Worm (Caenorhabditis elegans): ENCODE data around the gene fbxc-43.

fbxc-43 gene

ce11 chrII:4222469-4222868, 13.3 kb downstream of the fbxc-43 start:
- no peak for TF ChIP-seq unc-39 (tag; optimal IDR thresholded peaks at IDR 0.05)

DNA sequence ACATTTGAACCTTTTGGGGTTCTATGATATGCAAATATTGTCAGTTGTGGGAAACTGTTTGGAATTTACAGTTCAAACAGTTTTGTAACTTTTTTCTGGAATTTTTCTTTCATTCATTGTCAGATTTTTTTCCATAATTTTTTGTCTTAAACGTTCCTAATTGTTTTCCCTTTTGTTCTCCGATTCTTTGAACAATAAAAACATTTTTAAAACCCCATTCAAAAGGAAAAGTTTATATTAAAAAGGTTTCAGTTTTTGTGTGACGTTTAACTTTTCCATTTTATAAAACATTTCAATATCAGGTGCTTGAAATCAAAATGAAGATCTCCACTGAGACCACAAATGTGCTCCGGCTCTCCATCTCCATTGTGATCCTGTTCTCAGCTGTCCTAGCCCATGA, 16.7 kb downstream of the fbxc-43 start, which contains the start of gene F31D5.1:
F31D5.1 (plus strand) TSS at position 301 of the 400 bp plus-strand sequence.
- no peak for TF ChIP-seq unc-55 (GFP tag; optimal IDR thresholded peaks at IDR 0.05)
- no peak for TF ChIP-seq snpc-4 (tag; optimal IDR thresholded peaks at IDR 0.05)
- no peak for TF ChIP-seq alr-1 (tag; optimal IDR thresholded peaks at IDR 0.05)
- TF ChIP-seq nhr-237 (tag; optimal IDR thresholded peaks at IDR 0.05) = no peak
- no peak for TF ChIP-seq skn-1 (tag; optimal IDR thresholded peaks at IDR 0.05)
- TF ChIP-seq lin-11 (tag; optimal IDR thresholded peaks at IDR 0.05) = no peak
- TF ChIP-seq R02D3.7 (tag; optimal IDR thresholded peaks at IDR 0.05) = no peak
- TF ChIP-seq ztf-11 (tag; optimal IDR thresholded peaks at IDR 0.05) = no peak
- TF ChIP-seq blmp-1 (tag; optimal IDR thresholded peaks at IDR 0.05; ENCODE audit: insufficient read depth) = no peak
- no peak for TF ChIP-seq nhr-77 (tag; optimal IDR thresholded peaks at IDR 0.05)
- no peak for TF ChIP-seq mdl-1 (tag; optimal IDR thresholded peaks at IDR 0.05)

DNA sequence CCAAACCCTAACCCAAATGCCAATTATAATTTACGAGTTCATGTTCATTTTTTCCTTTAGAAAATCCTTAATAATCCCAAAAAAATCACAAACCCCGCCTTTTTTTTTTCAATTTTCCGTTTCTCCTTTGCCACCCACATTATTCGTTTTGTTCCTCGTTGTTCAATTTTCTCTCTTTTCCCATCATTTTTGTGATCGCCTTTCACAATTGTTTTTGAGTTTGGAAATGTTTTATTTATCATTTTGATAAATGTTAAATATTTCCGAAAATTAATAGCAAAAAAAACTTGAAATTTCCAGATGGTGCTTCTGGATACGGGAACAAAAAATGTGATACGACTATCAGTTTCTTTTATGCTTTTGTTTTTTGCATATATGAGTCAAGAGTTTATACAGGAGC, 20.5 kb downstream of the fbxc-43 start, which contains the start of gene F31D5.2:
F31D5.2 (plus strand) TSS at position 301 of the 400 bp plus-strand sequence.
- TF ChIP-seq blmp-1 (tag; optimal IDR thresholded peaks at IDR 0.05; ENCODE audit: insufficient read depth) (no peak), sem-4 (tag; optimal IDR thresholded peaks at IDR 0.05) (no peak), lin-39 (tag; optimal IDR thresholded peaks at IDR 0.05) (no peak), fos-1 (tag; optimal IDR thresholded peaks at IDR 0.05) (no peak), egl-27 (tag; optimal IDR thresholded peaks at IDR 0.05) (no peak), lsy-2 (tag; optimal IDR thresholded peaks at IDR 0.05) (no peak), nhr-10 (tag; optimal IDR thresholded peaks at IDR 0.05) (no peak), ceh-82 (tag; optimal IDR thresholded peaks at IDR 0.05) (no peak), nhr-25 (tag; optimal IDR thresholded peaks at IDR 0.05) (no peak), elt-3 (tag; optimal IDR thresholded peaks at IDR 0.05) (no peak), nhr-77 (tag; optimal IDR thresholded peaks at IDR 0.05) (no peak), skn-1 (tag; optimal IDR thresholded peaks at IDR 0.05) (no peak), nhr-21 (tag; optimal IDR thresholded peaks at IDR 0.05) (no peak), R02D3.7 (tag; optimal IDR thresholded peaks at IDR 0.05) (no peak), nhr-11 (tag; optimal IDR thresholded peaks at IDR 0.05) (no peak), mdl-1 (tag; optimal IDR thresholded peaks at IDR 0.05) (no peak), sma-3 (GFP tag; optimal IDR thresholded peaks at IDR 0.05) (no peak)

DNA sequence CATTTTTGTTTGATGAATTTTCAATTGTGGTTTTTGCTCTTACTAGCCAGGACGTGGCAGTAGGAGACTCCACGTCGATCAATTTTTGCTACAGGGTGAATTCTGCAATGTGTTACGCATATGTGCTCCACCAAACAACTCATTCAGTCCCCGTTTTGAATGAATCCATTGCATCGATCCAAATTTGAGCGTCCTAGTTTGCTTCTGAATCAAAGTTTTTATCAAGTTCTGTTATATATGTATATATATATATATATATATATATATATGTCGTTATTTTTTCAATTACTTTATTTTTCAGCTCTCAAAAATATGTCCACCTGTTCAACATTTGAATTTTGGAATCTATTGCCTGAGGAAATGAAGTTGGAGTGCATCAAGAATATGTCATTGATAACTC, 24.7 kb downstream of the fbxc-43 start, which contains the start of gene F31D5.7:
F31D5.7 (plus strand) TSS at position 301 of the 400 bp plus-strand sequence.
- no peak for TF ChIP-seq ZK546.5 (tag; optimal IDR thresholded peaks at IDR 0.05)
- no peak for TF ChIP-seq skn-1 (tag; optimal IDR thresholded peaks at IDR 0.05)
- no peak for TF ChIP-seq sma-9 (GFP tag; optimal IDR thresholded peaks at IDR 0.05)
- TF ChIP-seq sma-9 (tag; optimal IDR thresholded peaks at IDR 0.05) = no peak
- TF ChIP-seq snpc-4 (tag; optimal IDR thresholded peaks at IDR 0.05) = no peak
- TF ChIP-seq sma-3 (GFP tag; optimal IDR thresholded peaks at IDR 0.05) = no peak
- TF ChIP-seq nhr-237 (tag; optimal IDR thresholded peaks at IDR 0.05) = no peak
- no peak for TF ChIP-seq R02D3.7 (tag; optimal IDR thresholded peaks at IDR 0.05)
- no peak for TF ChIP-seq fos-1 (tag; optimal IDR thresholded peaks at IDR 0.05)
- no peak for TF ChIP-seq nhr-25 (tag; optimal IDR thresholded peaks at IDR 0.05)

DNA sequence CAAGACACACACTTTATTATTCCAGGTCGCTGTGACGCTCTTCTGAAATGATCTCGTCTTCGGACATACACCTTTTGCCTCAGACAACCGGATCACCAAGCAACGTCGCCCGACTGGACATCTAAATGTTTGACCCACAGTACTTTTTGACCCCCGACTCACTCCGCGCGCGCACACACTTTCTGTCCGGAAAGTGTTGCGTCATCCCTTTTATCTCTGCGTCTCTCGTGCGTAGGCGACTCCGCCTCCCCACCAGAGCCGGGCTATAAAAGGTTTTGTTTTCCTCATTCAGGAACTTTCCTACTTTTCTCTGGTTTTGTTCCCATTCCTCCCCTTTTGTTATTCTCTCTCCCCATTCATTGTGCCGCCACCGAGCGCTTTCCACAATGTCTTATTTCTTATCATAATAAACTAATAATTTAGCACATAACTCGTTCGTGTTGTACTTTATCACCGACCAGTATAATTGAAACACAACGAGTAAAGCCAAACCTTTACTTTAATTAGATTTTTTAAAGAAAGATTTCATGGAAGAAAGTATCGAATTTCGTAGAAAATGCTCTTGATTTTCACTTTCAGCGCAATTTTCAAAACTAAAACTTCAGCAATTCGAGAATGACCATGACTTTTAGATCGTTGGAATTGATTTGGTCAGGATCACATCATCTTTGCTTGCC, 26.6 kb downstream of the fbxc-43 start, which contains the start of gene F31D5.6:
F31D5.6 (plus strand) TSS at position 627 of the 677 bp plus-strand sequence.
- TF ChIP-seq lin-11 (tag; optimal IDR thresholded peaks at IDR 0.05) (no peak), unc-39 (tag; optimal IDR thresholded peaks at IDR 0.05) (no peak), sma-9 (GFP tag; optimal IDR thresholded peaks at IDR 0.05) (no peak), sma-9 (tag; optimal IDR thresholded peaks at IDR 0.05) (no peak), peb-1 (tag; optimal IDR thresholded peaks at IDR 0.05) (no peak), Y55F3AM.14 (GFP tag; optimal IDR thresholded peaks at IDR 0.05) (no peak), elt-1 (tag; optimal IDR thresholded peaks at IDR 0.05) (no peak), dmd-4 (tag; optimal IDR thresholded peaks at IDR 0.05) (no peak), alr-1 (tag; optimal IDR thresholded peaks at IDR 0.05) (no peak), zag-1 (tag; optimal IDR thresholded peaks at IDR 0.05) (no peak), ztf-11 (tag; optimal IDR thresholded peaks at IDR 0.05) (no peak), mab-5 (tag; optimal IDR thresholded peaks at IDR 0.05) (no peak)

Measured in whole organism, L2 larva.